Fruit fly (Drosophila melanogaster) Kc167 (cell line): ENCODE measurements around the gene CG43249.

Source experiments
- Sin3A ChIP-seq: fragments of >200 bp; optimal IDR thresholded peaks from 2 replicates; lab custom pipeline; 2018; ENCODE audit warnings: missing external identifiers
- h ChIP-seq: fragments of >200 bp; optimal IDR thresholded peaks from 3 replicates; lab custom pipeline; 2018; ENCODE audit warnings: missing external identifiers
- insv ChIP-seq: fragments of >200 bp; optimal IDR thresholded peaks from 3 replicates; lab custom pipeline; 2018; ENCODE audit warnings: missing external identifiers
- psq ChIP-seq: fragments of >200 bp; optimal IDR thresholded peaks from 2 replicates; lab custom pipeline; 2017; ENCODE audit warnings: missing external identifiers
- ttk ChIP-seq: sonication (Bioruptor generic); optimal IDR thresholded peaks from 2 replicates; lab custom pipeline; 2017; ENCODE audit warnings: missing external identifiers

DNA sequence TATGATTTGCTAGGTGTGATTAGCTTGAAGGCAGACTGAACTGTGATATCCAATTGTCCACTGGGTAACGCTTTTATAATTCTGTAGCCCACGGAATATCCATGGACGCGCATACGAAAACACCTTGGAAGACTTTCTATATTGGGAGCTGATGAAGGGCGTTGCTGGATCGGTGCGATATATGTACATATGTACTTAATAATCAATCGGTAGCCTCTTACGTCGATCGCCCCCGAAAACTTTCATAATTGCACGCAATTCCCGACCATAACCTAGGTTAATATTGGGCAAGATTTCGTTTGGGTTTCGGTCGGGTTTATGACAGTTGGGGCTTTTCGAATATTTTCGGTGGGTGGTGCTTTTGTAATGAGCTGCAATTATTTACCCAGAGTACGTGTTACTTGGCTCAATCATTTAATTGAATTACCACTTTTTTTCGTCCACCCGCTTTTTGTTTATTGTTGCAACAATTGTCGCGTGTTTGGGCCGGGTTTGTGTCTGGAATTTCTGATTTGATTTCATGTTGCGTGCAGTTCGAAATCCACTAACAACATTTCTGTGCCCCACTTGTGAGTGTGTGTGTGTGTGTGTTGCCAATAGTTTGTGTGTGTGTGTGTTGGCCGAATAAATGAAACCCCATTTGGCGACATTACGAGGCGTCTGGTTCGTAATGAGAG lies 22.1 kb upstream of the CG43249 start, which contains the start of gene CG13049:
- no peak for TF ChIP-seq psq
- no peak for TF ChIP-seq ttk (lab: Kevin White, UChicago)
- no peak for TF ChIP-seq h (lab: Kevin White, UChicago)
- TF ChIP-seq insv: no peak
- no peak for TF ChIP-seq Sin3A (lab: Kevin White, UChicago)
